Worm (Caenorhabditis elegans) whole organism, L4/young adult: ENCODE results near the gene lst-6.
A peak's percentile ranks its signal among the peaks of the same experiment; 100 is the strongest.

Experiments
- W03F9.2 ChIP-seq: fragments of 150-350 bp; optimal IDR thresholded peaks from 2 replicates; lab custom pipeline; 2014; ENCODE audit warnings: missing biosample characterization, missing genetic modification characterization
- dao-5 ChIP-seq: sonication (generic microtip); optimal IDR thresholded peaks from 2 replicates; lab custom pipeline; 2016; ENCODE audit warnings: missing genotype, missing genetic modification characterization, moderate library complexity, missing compliant biosample characterization
- him-1 ChIP-seq: sonication (generic microtip); optimal IDR thresholded peaks from 2 replicates; lab custom pipeline; 2016; ENCODE audit warnings: missing genotype, missing genetic modification reagents, missing genetic modification characterization, missing compliant biosample characterization

lst-6 gene

ce11 chrII:7050021-7050722 is 27.9 kb upstream of the lst-6 start, which contains the start of the genes tcer-1 and ZK1127.5:
tcer-1 (minus strand) TSS chrII:7050071.
ZK1127.5 (plus strand) TSS chrII:7050672.
- TF ChIP-seq W03F9.2 (tag; lab: Kevin White, UChicago) (peak; percentile 74), him-1 (no peak), dao-5 (no peak)

ce11 chrII:7049470-7049869 is 27.2 kb upstream of the lst-6 start:
- TF ChIP-seq him-1 = no peak
- no peak for TF ChIP-seq dao-5
- TF ChIP-seq W03F9.2 (tag; lab: Kevin White, UChicago) = no peak

- no peak for TF ChIP-seq dao-5
These were observed 15.5 kb upstream of the lst-6 start, which contains the start of gene cin-4 for ce11 chrII:7037659-7038342. cin-4 (plus strand) TSS chrII:7038292.

- TF ChIP-seq him-1 (no peak), dao-5 (no peak), W03F9.2 (tag; lab: Kevin White, UChicago) (no peak)
These were observed 8.9 kb upstream of the lst-6 start for ce11 chrII:7031137-7031697.

ce11 chrII:7029524-7029923 is 7.2 kb upstream of the lst-6 start:
- no peak for TF ChIP-seq W03F9.2 (tag; lab: Kevin White, UChicago)
- TF ChIP-seq dao-5 = no peak
- no peak for TF ChIP-seq him-1

ce11 chrII:7024897-7025852 is 2.9 kb upstream of the lst-6 start, which contains the start of gene znf-598:
znf-598 (plus strand) TSS chrII:7025802.
- TF ChIP-seq him-1 = no peak
- TF ChIP-seq W03F9.2 (tag; lab: Kevin White, UChicago) = peak; percentile 28

- TF ChIP-seq him-1 (no peak), dao-5 (no peak), W03F9.2 (tag; lab: Kevin White, UChicago) (no peak)
These were observed 9.7 kb downstream of the lst-6 start, which contains the start of gene sqv-7 for ce11 chrII:7012592-7012991. sqv-7 (minus strand) TSS chrII:7012692.

ce11 chrII:7002956-7003357 is 19.4 kb downstream of the lst-6 start:
- no peak for TF ChIP-seq dao-5
- TF ChIP-seq him-1 = no peak
- TF ChIP-seq W03F9.2 (tag; lab: Kevin White, UChicago) = no peak

ce11 chrII:7001405-7001804 is 20.9 kb downstream of the lst-6 start:
- TF ChIP-seq dao-5 = peak; percentile 56

- TF ChIP-seq dao-5 = no peak
- no peak for TF ChIP-seq W03F9.2 (tag; lab: Kevin White, UChicago)
- TF ChIP-seq him-1 = no peak
These were observed 26.7 kb downstream of the lst-6 start for ce11 chrII:6995583-6995982.

- TF ChIP-seq W03F9.2 (tag; lab: Kevin White, UChicago) = no peak
- TF ChIP-seq dao-5 = no peak
- no peak for TF ChIP-seq him-1
These were observed 27.6 kb downstream of the lst-6 start, which contains the start of gene unc-104 for ce11 chrII:6994677-6995076. unc-104 (plus strand) TSS chrII:6994987.

- TF ChIP-seq him-1 (peak; percentile 95), W03F9.2 (tag; lab: Kevin White, UChicago) (no peak)
These were observed 29.4 kb downstream of the lst-6 start for ce11 chrII:6992949-6993348.

ce11 chrII:6989830-6990287 is 32.5 kb downstream of the lst-6 start, which contains the start of gene C15F1.1:
C15F1.1 (plus strand) TSS chrII:6989880.
- no peak for TF ChIP-seq him-1
- no peak for TF ChIP-seq W03F9.2 (tag; lab: Kevin White, UChicago)
- TF ChIP-seq dao-5 = no peak

- TF ChIP-seq W03F9.2 (tag; lab: Kevin White, UChicago) (no peak), him-1 (no peak), dao-5 (no peak)
These were observed 42.7 kb downstream of the lst-6 start, which contains the start of gene C15F1.2 for ce11 chrII:6979646-6980045. C15F1.2 (plus strand) TSS chrII:6979953.
